Fruit fly (Drosophila melanogaster) whole organism, prepupa: ENCODE measurements around the gene TfIIFalpha.

ENCODE experiments used
- Blimp-1 ChIP-seq: fragments of 200-800 bp; sonication (Bioruptor generic); optimal IDR thresholded peaks from 3 replicates; lab custom pipeline; 2017; ENCODE audit warnings: missing biosample characterization, missing genetic modification characterization, mild to moderate bottlenecking, moderate library complexity, missing genetic modification reagents
- CG10631 ChIP-seq: fragments of 200-800 bp; sonication (Bioruptor generic); optimal IDR thresholded peaks from 2 replicates; lab custom pipeline; 2016; ENCODE audit warnings: missing biosample characterization, missing genetic modification characterization
- CG10669 ChIP-seq: fragments of 200-800 bp; sonication (Bioruptor generic); optimal IDR thresholded peaks from 3 replicates; lab custom pipeline; 2018; ENCODE audit warnings: missing biosample characterization, mild to moderate bottlenecking, missing genetic modification characterization, moderate library complexity
- CG11762 ChIP-seq: fragments of 200-800 bp; sonication (Bioruptor generic); optimal IDR thresholded peaks from 3 replicates; lab custom pipeline; 2016; ENCODE audit warnings: missing biosample characterization, missing genetic modification characterization; ENCODE audit not compliant: insufficient read depth
- CG11902 ChIP-seq: fragments of 200-800 bp; sonication (Bioruptor generic); optimal IDR thresholded peaks from 3 replicates; lab custom pipeline; 2016; ENCODE audit warnings: missing biosample characterization, missing genetic modification characterization
- CG1621 ChIP-seq: fragments of 200-800 bp; sonication (Bioruptor generic); optimal IDR thresholded peaks from 3 replicates; lab custom pipeline; 2018; ENCODE audit warnings: missing biosample characterization, mild to moderate bottlenecking, missing genetic modification characterization
- CG3032 ChIP-seq: fragments of 200-800 bp; optimal IDR thresholded peaks from 2 replicates; lab custom pipeline; 2019; ENCODE audit warnings: missing biosample characterization, mild to moderate bottlenecking, missing genetic modification characterization, moderate library complexity
- CG31627 ChIP-seq: fragments of 200-800 bp; sonication (Bioruptor generic); optimal IDR thresholded peaks from 3 replicates; lab custom pipeline; 2016; ENCODE audit warnings: missing biosample characterization, missing genetic modification characterization
- CG32006 ChIP-seq: fragments of 200-800 bp; sonication (Bioruptor generic); optimal IDR thresholded peaks from 3 replicates; lab custom pipeline; 2017; ENCODE audit warnings: missing biosample characterization, mild to moderate bottlenecking, missing genetic modification characterization
- CG34406 ChIP-seq: fragments of 200-800 bp; sonication (Bioruptor generic); optimal IDR thresholded peaks from 3 replicates; lab custom pipeline; 2016; ENCODE audit warnings: missing biosample characterization, missing genetic modification characterization
- CG3919 ChIP-seq: fragments of 200-800 bp; sonication (Bioruptor generic); optimal IDR thresholded peaks from 3 replicates; lab custom pipeline; 2016; ENCODE audit warnings: missing biosample characterization, missing genetic modification characterization
- CG4318 ChIP-seq: fragments of 200-800 bp; sonication (Bioruptor generic); optimal IDR thresholded peaks from 3 replicates; lab custom pipeline; 2017; ENCODE audit warnings: missing biosample characterization, mild to moderate bottlenecking, missing genetic modification characterization
- CG6163 ChIP-seq: fragments of 200-800 bp; sonication (Bioruptor generic); IDR thresholded peaks from 3 replicates; pipeline ENCODE4 v1.3.6; 2022; ENCODE audit warnings: missing biosample characterization, missing genetic modification characterization
- CG6276 ChIP-seq: fragments of 200-800 bp; sonication (Bioruptor generic); optimal IDR thresholded peaks from 2 replicates; lab custom pipeline; 2017; ENCODE audit warnings: missing biosample characterization, mild to moderate bottlenecking, missing genetic modification characterization
- CG6792 ChIP-seq: fragments of 200-800 bp; sonication (Bioruptor generic); optimal IDR thresholded peaks from 3 replicates; lab custom pipeline; 2016; ENCODE audit warnings: missing biosample characterization, missing genetic modification characterization
- CG6854 ChIP-seq: fragments of 200-800 bp; sonication (Bioruptor generic); optimal IDR thresholded peaks from 2 replicates; lab custom pipeline; 2017; ENCODE audit warnings: missing biosample characterization, mild to moderate bottlenecking, missing genetic modification characterization
- CG7368 ChIP-seq: fragments of 200-800 bp; sonication (Bioruptor generic); optimal IDR thresholded peaks from 3 replicates; lab custom pipeline; 2016; ENCODE audit warnings: missing biosample characterization, missing genetic modification characterization
- CG8319 ChIP-seq: fragments of 200-800 bp; sonication (Bioruptor generic); optimal IDR thresholded peaks from 3 replicates; lab custom pipeline; 2016; ENCODE audit warnings: missing biosample characterization, missing genetic modification characterization
- CG8632 ChIP-seq: fragments of 200-800 bp; sonication (Bioruptor generic); optimal IDR thresholded peaks from 3 replicates; lab custom pipeline; 2016; ENCODE audit warnings: missing biosample characterization, missing genetic modification characterization
- CG9139 ChIP-seq: fragments of 200-800 bp; sonication (Bioruptor generic); optimal IDR thresholded peaks from 3 replicates; lab custom pipeline; 2017; ENCODE audit warnings: missing biosample characterization, mild to moderate bottlenecking, missing genetic modification characterization
- Eip75B ChIP-seq: fragments of 200-800 bp; sonication (Bioruptor generic); optimal IDR thresholded peaks from 3 replicates; lab custom pipeline; 2016; ENCODE audit warnings: missing biosample characterization, missing genetic modification characterization
- Eip78C ChIP-seq: fragments of 200-800 bp; sonication (Bioruptor generic); peaks from one replicate; lab custom pipeline; 2016; ENCODE audit warnings: missing biosample characterization, missing genetic modification characterization
- Eip93F ChIP-seq: fragments of 200-800 bp; sonication (Bioruptor generic); optimal IDR thresholded peaks from 2 replicates; lab custom pipeline; 2016; ENCODE audit warnings: missing biosample characterization, mild to moderate bottlenecking, missing genetic modification characterization
- Ets96B ChIP-seq: fragments of 200-800 bp; optimal IDR thresholded peaks from 2 replicates; lab custom pipeline; 2019; ENCODE audit warnings: missing biosample characterization, mild to moderate bottlenecking, missing genetic modification characterization, moderate library complexity
- Hr38 ChIP-seq: sonication (Bioruptor generic); optimal IDR thresholded peaks from 2 replicates; lab custom pipeline; 2016; ENCODE audit warnings: missing biosample characterization, missing genetic modification characterization
- Hr39 ChIP-seq: fragments of 200-800 bp; sonication (Bioruptor generic); optimal IDR thresholded peaks from 2 replicates; lab custom pipeline; 2016; ENCODE audit warnings: missing biosample characterization, missing genetic modification characterization
- Hr4 ChIP-seq: fragments of 200-800 bp; sonication (Bioruptor generic); optimal IDR thresholded peaks from 3 replicates; lab custom pipeline; 2016; ENCODE audit warnings: missing biosample characterization, missing genetic modification characterization
- Lpt ChIP-seq: fragments of 200-800 bp; sonication (Bioruptor generic); optimal IDR thresholded peaks from 3 replicates; lab custom pipeline; 2016; ENCODE audit warnings: missing biosample characterization, missing genetic modification characterization
- Met ChIP-seq: fragments of 200-800 bp; sonication (Bioruptor generic); optimal IDR thresholded peaks from 3 replicates; lab custom pipeline; 2016; ENCODE audit warnings: missing biosample characterization, missing genetic modification characterization
- OdsH ChIP-seq: fragments of 200-800 bp; sonication (Bioruptor generic); optimal IDR thresholded peaks from 3 replicates; lab custom pipeline; 2016; ENCODE audit warnings: missing biosample characterization, missing genetic modification characterization
- Smox ChIP-seq: fragments of 200-800 bp; sonication (Bioruptor generic); optimal IDR thresholded peaks from 3 replicates; lab custom pipeline; 2016; ENCODE audit warnings: missing biosample characterization, missing genetic modification characterization
- Sox102F ChIP-seq: fragments of 200-800 bp; sonication (Bioruptor generic); optimal IDR thresholded peaks from 2 replicates; lab custom pipeline; 2016; ENCODE audit warnings: missing biosample characterization, mild to moderate bottlenecking, missing genetic modification characterization
- achi ChIP-seq: fragments of 200-800 bp; sonication (Bioruptor generic); optimal IDR thresholded peaks from 3 replicates; lab custom pipeline; 2016; ENCODE audit warnings: missing biosample characterization, missing genetic modification characterization
- acj6 ChIP-seq: fragments of 200-800 bp; sonication (Bioruptor generic); optimal IDR thresholded peaks from 3 replicates; lab custom pipeline; 2016; ENCODE audit warnings: missing biosample characterization, missing genetic modification characterization
- cyc ChIP-seq: fragments of 200-800 bp; sonication (Bioruptor generic); optimal IDR thresholded peaks from 3 replicates; lab custom pipeline; 2016; ENCODE audit warnings: missing biosample characterization, missing genetic modification characterization
- eg ChIP-seq: fragments of 200-800 bp; sonication (Bioruptor generic); IDR thresholded peaks from 3 replicates; pipeline ENCODE4 v1.3.6; 2022; ENCODE audit warnings: missing biosample characterization, missing genetic modification characterization
- esn ChIP-seq: fragments of 200-800 bp; sonication (Bioruptor generic); optimal IDR thresholded peaks from 2 replicates; lab custom pipeline; 2016; ENCODE audit warnings: missing biosample characterization, mild to moderate bottlenecking, missing genetic modification characterization, moderate library complexity
- fd59A ChIP-seq: fragments of 200-800 bp; sonication (Bioruptor generic); optimal IDR thresholded peaks from 2 replicates; lab custom pipeline; 2017; ENCODE audit warnings: missing biosample characterization, mild to moderate bottlenecking, missing genetic modification characterization, missing genetic modification reagents
- fkh ChIP-seq: fragments of 200-800 bp; sonication (Bioruptor generic); optimal IDR thresholded peaks from 3 replicates; lab custom pipeline; 2017; ENCODE audit warnings: missing biosample characterization, mild to moderate bottlenecking, missing genetic modification characterization, moderate library complexity
- lz ChIP-seq: fragments of 200-800 bp; sonication (Bioruptor generic); optimal IDR thresholded peaks from 3 replicates; lab custom pipeline; 2016; ENCODE audit warnings: missing biosample characterization, missing genetic modification characterization
- net ChIP-seq: fragments of 200-800 bp; sonication (Bioruptor generic); optimal IDR thresholded peaks from 3 replicates; lab custom pipeline; 2016; ENCODE audit warnings: missing biosample characterization, missing genetic modification characterization
- pdm3 ChIP-seq: fragments of 200-800 bp; sonication (Bioruptor generic); optimal IDR thresholded peaks from 3 replicates; lab custom pipeline; 2016; ENCODE audit warnings: missing biosample characterization, missing genetic modification characterization
- salr ChIP-seq, 2 experiments: fragments of 200-800 bp; sonication (Bioruptor generic); optimal IDR thresholded peaks; 3 replicates each; lab custom pipeline; 2016 to 2018; ENCODE audit warnings: missing biosample characterization in 2 of 2, missing genetic modification characterization in 2 of 2, mild to moderate bottlenecking in 1 of 2
- ss ChIP-seq, 2 experiments: fragments of 200-800 bp; sonication (Bioruptor generic); optimal IDR thresholded peaks; 2 replicates in 1 of 2; 3 replicates in 1 of 2; lab custom pipeline; 2017 to 2018; ENCODE audit warnings: mild to moderate bottlenecking in 2 of 2, missing biosample characterization in 2 of 2, missing genetic modification characterization in 2 of 2, moderate library complexity in 1 of 2
- svp ChIP-seq: fragments of 200-800 bp; sonication (Bioruptor generic); peaks from one replicate; lab custom pipeline; 2016; ENCODE audit warnings: missing biosample characterization, missing genetic modification characterization
- topi ChIP-seq: fragments of 200-800 bp; sonication (Bioruptor generic); optimal IDR thresholded peaks from 3 replicates; lab custom pipeline; 2016; ENCODE audit warnings: missing biosample characterization, missing genetic modification characterization
- vri ChIP-seq: fragments of 200-800 bp; sonication (Bioruptor generic); optimal IDR thresholded peaks from 3 replicates; lab custom pipeline; 2016; ENCODE audit warnings: missing biosample characterization, mild to moderate bottlenecking, missing genetic modification characterization

Gene TfIIFalpha

dm6 chr3R:6421712-6422141, 41.5 kb downstream of the TfIIFalpha start (continued):
- TF ChIP-seq CG10631 (GFP tag; lab: Kevin White, UChicago) (no peak), CG6854 (GFP tag; lab: Kevin White, UChicago) (peak; percentile 3), svp (GFP tag; lab: Kevin White, UChicago) (peak; percentile 73), CG6276 (GFP tag; lab: Kevin White, UChicago) (peak; percentile 13), CG8632 (no peak), CG3919 (GFP tag; lab: Kevin White, UChicago) (no peak), fkh (GFP tag; lab: Kevin White, UChicago) (no peak), net (GFP tag; lab: Kevin White, UChicago) (no peak), vri (GFP tag; lab: Kevin White, UChicago) (peak; percentile 97), eg (GFP tag; lab: Robert Waterston, UW) (no peak), CG3032 (tag; lab: Kevin White, UChicago) (no peak), CG4318 (GFP tag; lab: Kevin White, UChicago) (no peak), achi (GFP tag; lab: Kevin White, UChicago) (no peak), Lpt (GFP tag; lab: Kevin White, UChicago) (peak; percentile 47), Ets96B (tag; lab: Kevin White, UChicago) (no peak), Blimp-1 (GFP tag; lab: Kevin White, UChicago) (peak; percentile 63), cyc (GFP tag; lab: Kevin White, UChicago) (no peak), Eip75B (GFP tag; lab: Kevin White, UChicago) (peak; percentile 38), CG7368 (no peak), Sox102F (GFP tag; lab: Kevin White, UChicago) (peak; percentile 9), Eip78C (GFP tag; lab: Kevin White, UChicago) (peak; percentile 63), salr (GFP tag; optimal IDR thresholded peaks at IDR 0.05; lab: Kevin White, UChicago) (no peak), CG32006 (GFP tag; lab: Kevin White, UChicago) (no peak), esn (GFP tag; lab: Kevin White, UChicago) (peak; percentile 5), CG11762 (GFP tag; lab: Kevin White, UChicago) (no peak), Hr38 (GFP tag; lab: Kevin White, UChicago) (no peak), lz (GFP tag; lab: Kevin White, UChicago) (no peak), OdsH (GFP tag; lab: Kevin White, UChicago) (no peak), CG6792 (GFP tag; lab: Kevin White, UChicago) (no peak), CG10669 (no peak), CG11902 (no peak), Hr39 (GFP tag; lab: Kevin White, UChicago) (no peak), CG34406 (no peak)

- no peak for TF ChIP-seq fd59A (GFP tag; lab: Kevin White, UChicago)
- TF ChIP-seq ss (GFP tag; optimal IDR thresholded peaks at IDR 0.05; lab: Kevin White, UChicago): peak in 1 of 2 experiments; percentile 45
- TF ChIP-seq Hr39 (GFP tag; lab: Kevin White, UChicago): no peak
- TF ChIP-seq vri (GFP tag; lab: Kevin White, UChicago): peak; percentile 31
- TF ChIP-seq CG8319 (GFP tag; lab: Kevin White, UChicago): no peak
- TF ChIP-seq acj6 (GFP tag; lab: Kevin White, UChicago): no peak
- TF ChIP-seq Hr38 (GFP tag; lab: Kevin White, UChicago): no peak
- TF ChIP-seq OdsH (GFP tag; lab: Kevin White, UChicago): no peak
- TF ChIP-seq CG10669: no peak
- TF ChIP-seq CG8632: no peak
- TF ChIP-seq Met: no peak
- TF ChIP-seq CG10631 (GFP tag; lab: Kevin White, UChicago): no peak
- TF ChIP-seq Eip75B (GFP tag; lab: Kevin White, UChicago): peak; percentile 45
- TF ChIP-seq Smox (GFP tag; lab: Kevin White, UChicago): no peak
- TF ChIP-seq Eip78C (GFP tag; lab: Kevin White, UChicago): peak; percentile 37
- no peak for TF ChIP-seq net (GFP tag; lab: Kevin White, UChicago)
- TF ChIP-seq topi (GFP tag; lab: Kevin White, UChicago): no peak
- no peak for TF ChIP-seq cyc (GFP tag; lab: Kevin White, UChicago)
- no peak for TF ChIP-seq eg (GFP tag; lab: Robert Waterston, UW)
- TF ChIP-seq lz (GFP tag; lab: Kevin White, UChicago): no peak
- TF ChIP-seq CG7368: no peak
- TF ChIP-seq svp (GFP tag; lab: Kevin White, UChicago): peak; percentile 66
- TF ChIP-seq CG6276 (GFP tag; lab: Kevin White, UChicago): no peak
- TF ChIP-seq CG31627: no peak
- 0 out of 3 replicates have a peak, but pooled peaks have one; percentile 29 for TF ChIP-seq CG6163 (GFP tag; lab: Robert Waterston, UW)
- no peak for TF ChIP-seq Eip93F (GFP tag; lab: Kevin White, UChicago)
- TF ChIP-seq CG6854 (GFP tag; lab: Kevin White, UChicago): no peak
- no peak for TF ChIP-seq CG1621 (tag; lab: Kevin White, UChicago)
- TF ChIP-seq Ets96B (tag; lab: Kevin White, UChicago): no peak
- no peak for TF ChIP-seq CG32006 (GFP tag; lab: Kevin White, UChicago)
- TF ChIP-seq Sox102F (GFP tag; lab: Kevin White, UChicago): no peak
- TF ChIP-seq pdm3 (GFP tag; lab: Kevin White, UChicago): no peak
- TF ChIP-seq Hr4 (GFP tag; lab: Kevin White, UChicago): no peak
- TF ChIP-seq CG3919 (GFP tag; lab: Kevin White, UChicago): no peak
- no peak for TF ChIP-seq CG9139 (GFP tag; lab: Kevin White, UChicago)
- TF ChIP-seq CG34406: no peak
These were observed 42.9 kb downstream of the TfIIFalpha start for dm6 chr3R:6423128-6423527.
